Fruit fly (Drosophila melanogaster) whole organism: Measurements from ENCODE around the gene CG4133.

Source experiments
- CG8478 ChIP-seq: fragments of >200 bp; optimal IDR thresholded peaks from 2 replicates; lab custom pipeline; 2018; ENCODE audit warnings: inconsistent platforms
- pan ChIP-seq: fragments of >200 bp; optimal IDR thresholded peaks from 2 replicates; lab custom pipeline; 2017
- psq ChIP-seq: fragments of >200 bp; optimal IDR thresholded peaks from 2 replicates; lab custom pipeline; 2017
- usp ChIP-seq: fragments of >200 bp; optimal IDR thresholded peaks from 2 replicates; lab custom pipeline; 2017; ENCODE audit warnings: missing biosample characterization, missing genetic modification characterization, mixed read lengths

DNA sequence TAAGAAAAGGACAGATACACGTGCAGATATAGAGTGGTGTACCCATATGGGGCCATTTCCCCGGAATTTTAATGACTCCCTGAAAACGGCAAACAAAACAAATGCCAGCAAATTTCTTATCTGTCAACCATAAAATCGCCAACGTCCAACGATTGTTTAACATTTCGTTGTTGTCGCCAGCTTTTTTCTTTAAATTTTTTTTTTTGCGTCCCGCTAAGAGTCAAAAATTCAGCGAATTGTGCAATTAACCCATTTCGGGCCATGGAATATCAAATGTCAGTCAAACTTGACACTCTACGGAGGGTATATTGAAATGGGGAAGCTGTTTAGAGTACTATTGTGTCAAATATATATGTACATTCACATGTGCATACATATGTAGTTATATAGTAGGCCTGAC lies 23.2 kb upstream of the CG4133 start:
- TF ChIP-seq psq (no peak), pan (lab: Kevin White, UChicago) (no peak), usp (GFP tag; lab: Kevin White, UChicago) (no peak), CG8478 (lab: Kevin White, UChicago) (no peak)
